Worm (Caenorhabditis elegans) whole organism, L4 larva: ENCODE data around the gene abu-14.

ENCODE experiments used
- mep-1 ChIP-seq: fragments of 150-350 bp; sonication (generic microtip); optimal IDR thresholded peaks from 3 replicates; lab custom pipeline; 2014; ENCODE audit warnings: missing biosample characterization, missing genetic modification characterization
- pha-4 ChIP-seq, 2 experiments: fragments of 150-350 bp in 1 of 2; fragments of 200-800 bp in 1 of 2; sonication (Bioruptor generic) in 1 of 2; IDR thresholded peaks in 1 of 2; optimal IDR thresholded peaks in 1 of 2; 2 replicates each; pipeline versions ENCODE4 v1.3.6 to Lab custom; 2014 to 2022; ENCODE audit warnings: missing genetic modification characterization in 2 of 2, missing genetic modification reagents in 2 of 2, missing biosample characterization in 1 of 2, missing compliant biosample characterization in 1 of 2

ce11 chrII:9258034-9258556 is 31.1 kb upstream of the abu-14 start:
- no peak for TF ChIP-seq pha-4 (GFP tag; IDR thresholded peaks at IDR 0.05; lab: Robert Waterston, UW)
- TF ChIP-seq pha-4 (tag; optimal IDR thresholded peaks at IDR 0.05; lab: Kevin White, UChicago) = no peak
- TF ChIP-seq mep-1 = no peak
